Worm (Caenorhabditis elegans): ENCODE results near the gene T13C2.2.
A peak's percentile ranks its signal among the peaks of the same experiment; 100 is the strongest.

The T13C2.2 gene

ce11 chrII:6843211-6843610 lies 51.2 kb downstream of the T13C2.2 start:
- TF ChIP-seq bed-3 (GFP tag; optimal IDR thresholded peaks at IDR 0.05) (no peak), hlh-1 (tag; optimal IDR thresholded peaks at IDR 0.05) (peak; percentile 84)

ce11 chrII:6843680-6844079 lies 51.7 kb downstream of the T13C2.2 start:
- TF ChIP-seq sptf-1 (tag; optimal IDR thresholded peaks at IDR 0.05) (no peak), blmp-1 (tag; optimal IDR thresholded peaks at IDR 0.05) (no peak), drap-1 (GFP tag; optimal IDR thresholded peaks at IDR 0.05) (peak; percentile 8), elt-1 (tag; optimal IDR thresholded peaks at IDR 0.05; ENCODE audit: borderline replicate concordance, insufficient read depth) (no peak), mep-1 (tag; optimal IDR thresholded peaks at IDR 0.05) (no peak)

ce11 chrII:6844227-6845005 lies 52.4 kb downstream of the T13C2.2 start:
- TF ChIP-seq blmp-1 (tag; optimal IDR thresholded peaks at IDR 0.05) (no peak), mep-1 (tag; optimal IDR thresholded peaks at IDR 0.05) (no peak), cnd-1 (tag; optimal IDR thresholded peaks at IDR 0.05) (no peak), mab-5 (tag; optimal IDR thresholded peaks at IDR 0.05) (no peak), pha-4 (tag; optimal IDR thresholded peaks at IDR 0.05) (no peak), ceh-39 (tag; optimal IDR thresholded peaks at IDR 0.05) (peak; percentile 17), tbx-8 (GFP tag; optimal IDR thresholded peaks at IDR 0.05) (no peak), ces-1 (GFP tag; optimal IDR thresholded peaks at IDR 0.05) (peak; percentile 97), nhr-237 (tag; optimal IDR thresholded peaks at IDR 0.05) (peak; percentile 21), sem-2 (GFP tag; optimal IDR thresholded peaks at IDR 0.05) (peak; percentile 24), lin-13 (tag; optimal IDR thresholded peaks at IDR 0.05) (no peak), drap-1 (GFP tag; optimal IDR thresholded peaks at IDR 0.05) (no peak), flh-1 (GFP tag; optimal IDR thresholded peaks at IDR 0.05) (no peak), nhr-2 (tag; optimal IDR thresholded peaks at IDR 0.05) (peak; percentile 34), unc-62 (GFP tag; optimal IDR thresholded peaks at IDR 0.05) (no peak), hlh-1 (tag; optimal IDR thresholded peaks at IDR 0.05) (no peak), unc-39 (tag; optimal IDR thresholded peaks at IDR 0.05) (no peak), ceh-43 (GFP tag; optimal IDR thresholded peaks at IDR 0.05) (no peak), elt-3 (tag; optimal IDR thresholded peaks at IDR 0.05) (no peak), bed-3 (GFP tag; optimal IDR thresholded peaks at IDR 0.05) (no peak), lin-32 (GFP tag; optimal IDR thresholded peaks at IDR 0.05) (no peak), ztf-11 (tag; optimal IDR thresholded peaks at IDR 0.05) (peak; percentile 31), elt-1 (tag; optimal IDR thresholded peaks at IDR 0.05; ENCODE audit: borderline replicate concordance, insufficient read depth) (no peak), nhr-12 (tag; optimal IDR thresholded peaks at IDR 0.05) (peak; percentile 2), snpc-4 (tag; optimal IDR thresholded peaks at IDR 0.05) (no peak), M03D4.4 (tag; optimal IDR thresholded peaks at IDR 0.05) (no peak), ceh-83 (GFP tag; optimal IDR thresholded peaks at IDR 0.05) (no peak), unc-120 (tag; optimal IDR thresholded peaks at IDR 0.05; ENCODE audit: poor library complexity, severe bottlenecking) (no peak), zip-8 (tag; optimal IDR thresholded peaks at IDR 0.05) (peak; percentile 89), ham-2 (GFP tag; optimal IDR thresholded peaks at IDR 0.05) (no peak), mls-2 (tag; optimal IDR thresholded peaks at IDR 0.05) (no peak), lsy-2 (tag; optimal IDR thresholded peaks at IDR 0.05) (no peak), nhr-28 (tag; optimal IDR thresholded peaks at IDR 0.05) (no peak), sptf-1 (tag; optimal IDR thresholded peaks at IDR 0.05) (no peak)

ce11 chrII:6845006-6845459 lies 53.0 kb downstream of the T13C2.2 start:
- TF ChIP-seq drap-1 (GFP tag; optimal IDR thresholded peaks at IDR 0.05), result no peak
- no peak for TF ChIP-seq sem-2 (GFP tag; optimal IDR thresholded peaks at IDR 0.05)
- no peak for TF ChIP-seq sptf-1 (tag; optimal IDR thresholded peaks at IDR 0.05)
- TF ChIP-seq M03D4.4 (tag; optimal IDR thresholded peaks at IDR 0.05), result no peak
- TF ChIP-seq elt-3 (tag; optimal IDR thresholded peaks at IDR 0.05), result no peak
- no peak for TF ChIP-seq flh-1 (GFP tag; optimal IDR thresholded peaks at IDR 0.05)
- TF ChIP-seq ces-1 (GFP tag; optimal IDR thresholded peaks at IDR 0.05), result no peak

Data from whole organism, mixed stage, embryonic.